Worm (Caenorhabditis elegans) whole organism, L2 larva: Measurements from ENCODE around the gene lrpc-1.
A peak's percentile ranks its signal among the peaks of the same experiment; 100 is the strongest.

Experiments
- C34F6.9 ChIP-seq: fragments of 150-350 bp; optimal IDR thresholded peaks from 2 replicates; lab custom pipeline; 2014; ENCODE audit warnings: missing biosample characterization, missing genetic modification characterization
- F13H6.1 ChIP-seq: sonication (generic microtip); optimal IDR thresholded peaks from 2 replicates; lab custom pipeline; 2016; ENCODE audit warnings: missing genetic modification characterization, missing compliant biosample characterization
- Y55F3AM.14 ChIP-seq: fragments of 200-800 bp; sonication (Bioruptor generic); optimal IDR thresholded peaks from 2 replicates; lab custom pipeline; 2018; ENCODE audit warnings: mild to moderate bottlenecking, missing genetic modification characterization, missing compliant biosample characterization
- ZK546.5 ChIP-seq: sonication (generic microtip); optimal IDR thresholded peaks from 2 replicates; lab custom pipeline; 2017; ENCODE audit warnings: missing biosample characterization, missing genetic modification characterization
- alr-1 ChIP-seq: fragments of 150-350 bp; optimal IDR thresholded peaks from 2 replicates; lab custom pipeline; 2014; ENCODE audit warnings: missing biosample characterization, missing genetic modification characterization
- aly-2 ChIP-seq: fragments of 150-350 bp; optimal IDR thresholded peaks from 2 replicates; lab custom pipeline; 2014; ENCODE audit warnings: missing biosample characterization, missing genetic modification characterization
- ama-1 ChIP-seq: fragments of 150-350 bp; optimal IDR thresholded peaks from 2 replicates; lab custom pipeline; 2018; ENCODE audit warnings: inconsistent platforms
- blmp-1 ChIP-seq: sonication (generic microtip); optimal IDR thresholded peaks from 2 replicates; lab custom pipeline; 2017; ENCODE audit warnings: missing genetic modification characterization, mild to moderate bottlenecking, missing compliant biosample characterization, antibody characterized with exemption, moderate library complexity; ENCODE audit not compliant: insufficient read depth
- ceh-16 ChIP-seq: fragments of 150-350 bp; optimal IDR thresholded peaks from 2 replicates; lab custom pipeline; 2014; ENCODE audit warnings: missing biosample characterization, missing genetic modification characterization
- crh-2 ChIP-seq: sonication (generic microtip); optimal IDR thresholded peaks from 2 replicates; lab custom pipeline; 2017; ENCODE audit warnings: missing biosample characterization, missing genetic modification characterization
- dmd-4 ChIP-seq: sonication (generic microtip); optimal IDR thresholded peaks from 2 replicates; lab custom pipeline; 2017; ENCODE audit warnings: missing biosample characterization, missing genetic modification characterization
- egl-27 ChIP-seq: sonication (generic microtip); optimal IDR thresholded peaks from 3 replicates; lab custom pipeline; 2017; ENCODE audit warnings: missing biosample characterization, missing genetic modification reagents, missing genetic modification characterization
- elt-1 ChIP-seq: fragments of 150-350 bp; optimal IDR thresholded peaks from 2 replicates; lab custom pipeline; 2014; ENCODE audit warnings: missing biosample characterization, missing genetic modification characterization
- fos-1 ChIP-seq: fragments of 150-350 bp; optimal IDR thresholded peaks from 2 replicates; lab custom pipeline; 2014; ENCODE audit warnings: missing biosample characterization, missing genetic modification characterization
- gmeb-1 ChIP-seq: fragments of 150-350 bp; optimal IDR thresholded peaks from 2 replicates; lab custom pipeline; 2014; ENCODE audit warnings: missing biosample characterization, missing genetic modification characterization
- lin-11 ChIP-seq: fragments of 150-350 bp; sonication (generic microtip); optimal IDR thresholded peaks from 2 replicates; lab custom pipeline; 2014; ENCODE audit warnings: missing biosample characterization, missing genetic modification characterization, inconsistent platforms, mixed read lengths
- lin-13 ChIP-seq: fragments of 150-350 bp; optimal IDR thresholded peaks from 2 replicates; lab custom pipeline; 2014; ENCODE audit warnings: missing biosample characterization, missing genetic modification reagents, missing genetic modification characterization
- lin-39 ChIP-seq: fragments of 150-350 bp; optimal IDR thresholded peaks from 2 replicates; lab custom pipeline; 2014; ENCODE audit warnings: missing biosample characterization, missing genetic modification reagents, missing genetic modification characterization
- lsy-2 ChIP-seq, 2 experiments: fragments of 150-350 bp in 1 of 2; sonication (generic microtip) in 1 of 2; optimal IDR thresholded peaks; 2 replicates each; lab custom pipeline; 2014 to 2017; ENCODE audit warnings: missing biosample characterization in 2 of 2, missing genetic modification characterization in 2 of 2
- mab-5 ChIP-seq: fragments of 150-350 bp; optimal IDR thresholded peaks from 2 replicates; lab custom pipeline; 2014; ENCODE audit warnings: missing biosample characterization, missing genetic modification characterization
- mbf-1 ChIP-seq: sonication (generic microtip); optimal IDR thresholded peaks from 2 replicates; lab custom pipeline; 2017; ENCODE audit warnings: missing biosample characterization, missing genetic modification characterization
- mdl-1 ChIP-seq, 2 experiments: fragments of 150-350 bp in 1 of 2; sonication (generic microtip) in 1 of 2; optimal IDR thresholded peaks; 2 replicates each; lab custom pipeline; 2017; ENCODE audit warnings: missing biosample characterization in 2 of 2, missing genetic modification characterization in 2 of 2
- nhr-10 ChIP-seq: sonication (generic microtip); optimal IDR thresholded peaks from 2 replicates; lab custom pipeline; 2017; ENCODE audit warnings: missing biosample characterization, missing genetic modification characterization
- nhr-11 ChIP-seq: fragments of 150-350 bp; optimal IDR thresholded peaks from 2 replicates; lab custom pipeline; 2014; ENCODE audit warnings: missing biosample characterization, missing genetic modification characterization
- nhr-12 ChIP-seq: fragments of 150-350 bp; optimal IDR thresholded peaks from 2 replicates; lab custom pipeline; 2014; ENCODE audit warnings: missing biosample characterization, missing genetic modification characterization
- nhr-129 ChIP-seq: fragments of 150-350 bp; optimal IDR thresholded peaks from 2 replicates; lab custom pipeline; 2014; ENCODE audit warnings: missing biosample characterization, missing genetic modification characterization
- nhr-21 ChIP-seq: fragments of 150-350 bp; optimal IDR thresholded peaks from 2 replicates; lab custom pipeline; 2014; ENCODE audit warnings: missing biosample characterization, missing genetic modification characterization
- nhr-237 ChIP-seq: fragments of 150-350 bp; optimal IDR thresholded peaks from 2 replicates; lab custom pipeline; 2014; ENCODE audit warnings: missing biosample characterization, missing genetic modification characterization
- nhr-25 ChIP-seq: fragments of 150-350 bp; sonication (generic microtip); optimal IDR thresholded peaks from 3 replicates; lab custom pipeline; 2014; ENCODE audit warnings: missing biosample characterization, missing genetic modification characterization
- nhr-6 ChIP-seq: fragments of 150-350 bp; optimal IDR thresholded peaks from 2 replicates; lab custom pipeline; 2014; ENCODE audit warnings: missing biosample characterization, missing genetic modification characterization
- nhr-77 ChIP-seq: fragments of 150-350 bp; optimal IDR thresholded peaks from 2 replicates; lab custom pipeline; 2014; ENCODE audit warnings: missing biosample characterization, missing genetic modification characterization
- peb-1 ChIP-seq: fragments of 150-350 bp; optimal IDR thresholded peaks from 2 replicates; lab custom pipeline; 2014; ENCODE audit warnings: missing biosample characterization, missing genetic modification characterization
- sem-4 ChIP-seq: fragments of 150-350 bp; optimal IDR thresholded peaks from 2 replicates; lab custom pipeline; 2014; ENCODE audit warnings: missing biosample characterization, missing genetic modification reagents, missing genetic modification characterization
- skn-1 ChIP-seq: sonication (generic microtip); optimal IDR thresholded peaks from 2 replicates; lab custom pipeline; 2017; ENCODE audit warnings: missing biosample characterization, missing genetic modification characterization
- sma-9 ChIP-seq, 2 experiments: fragments of 150-350 bp in 1 of 2; sonication (generic microtip) in 1 of 2; optimal IDR thresholded peaks; 2 replicates each; lab custom pipeline; 2014 to 2016; ENCODE audit warnings: missing genetic modification characterization in 2 of 2, mild to moderate bottlenecking in 1 of 2, missing biosample characterization in 1 of 2, missing compliant biosample characterization in 1 of 2, missing genetic modification reagents in 1 of 2, moderate library complexity in 1 of 2
- snpc-4 ChIP-seq: fragments of 150-350 bp; optimal IDR thresholded peaks from 2 replicates; lab custom pipeline; 2014; ENCODE audit warnings: missing biosample characterization, missing genetic modification characterization
- unc-39 ChIP-seq: fragments of 150-350 bp; optimal IDR thresholded peaks from 2 replicates; lab custom pipeline; 2014; ENCODE audit warnings: missing biosample characterization, missing genetic modification characterization
- unc-55 ChIP-seq: fragments of 150-350 bp; sonication (generic microtip); optimal IDR thresholded peaks from 3 replicates; lab custom pipeline; 2014; ENCODE audit warnings: missing biosample characterization, missing genetic modification reagents, missing genetic modification characterization
- unc-62 ChIP-seq: fragments of 150-350 bp; optimal IDR thresholded peaks from 2 replicates; lab custom pipeline; 2014; ENCODE audit warnings: missing biosample characterization, missing genetic modification reagents, missing genetic modification characterization
- zag-1 ChIP-seq: fragments of 150-350 bp; optimal IDR thresholded peaks from 2 replicates; lab custom pipeline; 2014; ENCODE audit warnings: missing biosample characterization, missing genetic modification characterization
- ztf-1 ChIP-seq: fragments of 200-800 bp; sonication (Bioruptor generic); conservative IDR thresholded peaks from 2 replicates; pipeline ENCODE4 v1.3.6; 2022; ENCODE audit warnings: missing genetic modification characterization, missing compliant biosample characterization
- ztf-11 ChIP-seq: sonication (generic microtip); optimal IDR thresholded peaks from 2 replicates; lab custom pipeline; 2017; ENCODE audit warnings: missing biosample characterization, missing genetic modification characterization
- ztf-4 ChIP-seq: fragments of 150-350 bp; optimal IDR thresholded peaks from 2 replicates; lab custom pipeline; 2014; ENCODE audit warnings: missing biosample characterization, missing genetic modification characterization

The lrpc-1 gene

DNA sequence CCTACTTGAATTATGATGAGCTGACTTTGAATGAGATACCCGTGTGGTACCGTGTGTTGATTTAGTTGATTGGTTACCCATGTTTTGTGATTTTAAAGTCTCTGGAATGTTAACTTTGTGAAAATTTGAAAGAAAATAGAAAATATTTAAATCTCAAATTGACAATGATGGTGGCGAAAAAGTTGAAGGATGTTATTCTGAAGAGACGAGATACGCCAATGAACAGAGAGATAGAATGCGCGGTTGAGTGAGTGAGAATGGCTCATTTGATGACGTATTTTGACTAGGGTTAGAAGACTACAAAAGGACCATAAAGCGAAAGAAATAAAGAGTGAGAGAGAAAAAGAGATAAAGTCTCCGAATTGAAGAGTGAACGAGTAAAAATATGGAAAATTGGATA is 42.6 kb downstream of the lrpc-1 start, which contains the start of gene glb-6:
glb-6 (minus strand) TSS at position 101 of the 400 bp plus-strand sequence.
- TF ChIP-seq nhr-77 (tag; lab: Kevin White, UChicago), result no peak

- TF ChIP-seq blmp-1 (tag; lab: Kevin White, UChicago) (no peak), mab-5 (tag; lab: Kevin White, UChicago) (no peak), unc-62 (GFP tag; lab: Kevin White, UChicago) (no peak), unc-39 (tag; lab: Kevin White, UChicago) (no peak), sem-4 (tag; lab: Kevin White, UChicago) (no peak), skn-1 (no peak), egl-27 (tag; lab: Kevin White, UChicago) (no peak), lin-11 (tag; lab: Kevin White, UChicago) (no peak), nhr-11 (tag; lab: Kevin White, UChicago) (no peak), lin-39 (tag; lab: Kevin White, UChicago) (no peak), alr-1 (tag; lab: Kevin White, UChicago) (no peak), F13H6.1 (tag; lab: Kevin White, UChicago) (no peak), mdl-1 (tag; optimal IDR thresholded peaks at IDR 0.05; lab: Kevin White, UChicago) (no peak), sma-9 (GFP tag; optimal IDR thresholded peaks at IDR 0.05; lab: Kevin White, UChicago) (no peak), sma-9 (tag; optimal IDR thresholded peaks at IDR 0.05; lab: Kevin White, UChicago) (no peak), nhr-12 (no peak), peb-1 (tag; lab: Kevin White, UChicago) (no peak), aly-2 (tag; lab: Kevin White, UChicago) (no peak), nhr-10 (tag; lab: Kevin White, UChicago) (no peak)
Observed at ce11 chrV:5567119-5567518, 45.9 kb downstream of the lrpc-1 start, which contains the start of gene C18C4.7. Gene C18C4.7 (minus strand): TSS chrV:5567219.

DNA sequence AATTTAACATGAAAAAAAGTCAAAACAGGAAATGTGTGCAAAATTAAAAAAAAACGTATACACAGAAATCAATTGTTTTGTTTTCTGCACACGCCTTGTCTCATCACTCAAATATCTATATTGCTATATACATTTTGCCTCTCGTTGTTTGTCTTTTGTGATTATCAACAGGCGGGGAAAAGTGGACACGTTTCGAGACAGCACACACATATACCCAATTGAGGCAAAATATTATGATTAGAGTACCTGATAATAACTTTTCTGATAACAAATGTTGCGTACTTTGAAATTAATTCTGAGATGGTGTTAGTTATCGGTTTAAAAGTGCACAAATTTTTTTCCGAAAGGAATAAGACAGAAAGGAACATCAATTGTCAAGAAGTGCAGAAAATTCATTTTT is 53.1 kb downstream of the lrpc-1 start:
- no peak for TF ChIP-seq lin-13 (GFP tag; lab: Kevin White, UChicago)
- TF ChIP-seq lin-39 (tag; lab: Kevin White, UChicago), result no peak
- TF ChIP-seq C34F6.9 (tag; lab: Kevin White, UChicago), result no peak
- no peak for TF ChIP-seq elt-1 (tag; lab: Kevin White, UChicago)
- peak; percentile 61 for TF ChIP-seq sma-9 (GFP tag; optimal IDR thresholded peaks at IDR 0.05; lab: Kevin White, UChicago)
- no peak for TF ChIP-seq sma-9 (tag; optimal IDR thresholded peaks at IDR 0.05; lab: Kevin White, UChicago)
- no peak for TF ChIP-seq nhr-6 (tag; lab: Kevin White, UChicago)
- no peak for TF ChIP-seq ztf-1 (GFP tag; lab: Robert Waterston, UW)
- TF ChIP-seq ama-1 (lab: Kevin White, UChicago), result no peak
- TF ChIP-seq nhr-237 (tag; lab: Kevin White, UChicago), result no peak
- no peak for TF ChIP-seq blmp-1 (tag; lab: Kevin White, UChicago)
- peak; percentile 96 for TF ChIP-seq fos-1 (tag; lab: Kevin White, UChicago)
- TF ChIP-seq ztf-11 (tag; lab: Kevin White, UChicago), result no peak
- TF ChIP-seq nhr-10 (tag; lab: Kevin White, UChicago), result no peak
- TF ChIP-seq skn-1, result peak; percentile 53
- TF ChIP-seq nhr-11 (tag; lab: Kevin White, UChicago), result no peak
- TF ChIP-seq ztf-4 (tag; lab: Kevin White, UChicago), result no peak
- no peak for TF ChIP-seq lin-11 (tag; lab: Kevin White, UChicago)
- no peak for TF ChIP-seq lsy-2 (tag; optimal IDR thresholded peaks at IDR 0.05; lab: Kevin White, UChicago)
- no peak for TF ChIP-seq unc-55 (GFP tag; lab: Kevin White, UChicago)
- no peak for TF ChIP-seq ceh-16 (tag; lab: Kevin White, UChicago)
- TF ChIP-seq mbf-1 (tag; lab: Kevin White, UChicago), result no peak
- no peak for TF ChIP-seq egl-27 (tag; lab: Kevin White, UChicago)
- no peak for TF ChIP-seq dmd-4
- TF ChIP-seq unc-62 (GFP tag; lab: Kevin White, UChicago), result no peak
- peak; percentile 84 for TF ChIP-seq crh-2 (tag; lab: Kevin White, UChicago)
- no peak for TF ChIP-seq nhr-25 (tag; lab: Kevin White, UChicago)
- TF ChIP-seq Y55F3AM.14 (GFP tag; lab: Kevin White, UChicago), result no peak
- peak; percentile 0 for TF ChIP-seq F13H6.1 (tag; lab: Kevin White, UChicago)
- no peak for TF ChIP-seq ZK546.5 (tag; lab: Kevin White, UChicago)
- no peak for TF ChIP-seq snpc-4 (tag; lab: Kevin White, UChicago)
- no peak for TF ChIP-seq unc-39 (tag; lab: Kevin White, UChicago)
- TF ChIP-seq mab-5 (tag; lab: Kevin White, UChicago), result no peak
- no peak for TF ChIP-seq nhr-129 (tag; lab: Kevin White, UChicago)
- TF ChIP-seq zag-1 (tag; lab: Kevin White, UChicago), result no peak
- TF ChIP-seq alr-1 (tag; lab: Kevin White, UChicago), result no peak
- no peak for TF ChIP-seq nhr-21
- TF ChIP-seq gmeb-1, result no peak
